Worm (Caenorhabditis elegans) whole organism, L2 larva: ENCODE data around the gene T01G6.1.

Source experiments
- C34F6.9 ChIP-seq: fragments of 150-350 bp; optimal IDR thresholded peaks from 2 replicates; lab custom pipeline; 2014; ENCODE audit warnings: missing biosample characterization, missing genetic modification characterization
- F13H6.1 ChIP-seq: sonication (generic microtip); optimal IDR thresholded peaks from 2 replicates; lab custom pipeline; 2016; ENCODE audit warnings: missing genetic modification characterization, missing compliant biosample characterization
- Y55F3AM.14 ChIP-seq: fragments of 200-800 bp; sonication (Bioruptor generic); optimal IDR thresholded peaks from 2 replicates; lab custom pipeline; 2018; ENCODE audit warnings: mild to moderate bottlenecking, missing genetic modification characterization, missing compliant biosample characterization
- ZK546.5 ChIP-seq: sonication (generic microtip); optimal IDR thresholded peaks from 2 replicates; lab custom pipeline; 2017; ENCODE audit warnings: missing biosample characterization, missing genetic modification characterization
- aly-2 ChIP-seq: fragments of 150-350 bp; optimal IDR thresholded peaks from 2 replicates; lab custom pipeline; 2014; ENCODE audit warnings: missing biosample characterization, missing genetic modification characterization
- ama-1 ChIP-seq: fragments of 150-350 bp; optimal IDR thresholded peaks from 2 replicates; lab custom pipeline; 2018; ENCODE audit warnings: inconsistent platforms
- blmp-1 ChIP-seq: sonication (generic microtip); optimal IDR thresholded peaks from 2 replicates; lab custom pipeline; 2017; ENCODE audit warnings: missing genetic modification characterization, mild to moderate bottlenecking, missing compliant biosample characterization, antibody characterized with exemption, moderate library complexity; ENCODE audit not compliant: insufficient read depth
- crh-2 ChIP-seq: sonication (generic microtip); optimal IDR thresholded peaks from 2 replicates; lab custom pipeline; 2017; ENCODE audit warnings: missing biosample characterization, missing genetic modification characterization
- dmd-4 ChIP-seq: sonication (generic microtip); optimal IDR thresholded peaks from 2 replicates; lab custom pipeline; 2017; ENCODE audit warnings: missing biosample characterization, missing genetic modification characterization
- elt-1 ChIP-seq: fragments of 150-350 bp; optimal IDR thresholded peaks from 2 replicates; lab custom pipeline; 2014; ENCODE audit warnings: missing biosample characterization, missing genetic modification characterization
- fos-1 ChIP-seq: fragments of 150-350 bp; optimal IDR thresholded peaks from 2 replicates; lab custom pipeline; 2014; ENCODE audit warnings: missing biosample characterization, missing genetic modification characterization
- gmeb-1 ChIP-seq: fragments of 150-350 bp; optimal IDR thresholded peaks from 2 replicates; lab custom pipeline; 2014; ENCODE audit warnings: missing biosample characterization, missing genetic modification characterization
- lin-11 ChIP-seq: fragments of 150-350 bp; sonication (generic microtip); optimal IDR thresholded peaks from 2 replicates; lab custom pipeline; 2014; ENCODE audit warnings: missing biosample characterization, missing genetic modification characterization, inconsistent platforms, mixed read lengths
- lin-13 ChIP-seq: fragments of 150-350 bp; optimal IDR thresholded peaks from 2 replicates; lab custom pipeline; 2014; ENCODE audit warnings: missing biosample characterization, missing genetic modification reagents, missing genetic modification characterization
- lin-39 ChIP-seq: fragments of 150-350 bp; optimal IDR thresholded peaks from 2 replicates; lab custom pipeline; 2014; ENCODE audit warnings: missing biosample characterization, missing genetic modification reagents, missing genetic modification characterization
- mab-5 ChIP-seq: fragments of 150-350 bp; optimal IDR thresholded peaks from 2 replicates; lab custom pipeline; 2014; ENCODE audit warnings: missing biosample characterization, missing genetic modification characterization
- mbf-1 ChIP-seq: sonication (generic microtip); optimal IDR thresholded peaks from 2 replicates; lab custom pipeline; 2017; ENCODE audit warnings: missing biosample characterization, missing genetic modification characterization
- nhr-10 ChIP-seq: sonication (generic microtip); optimal IDR thresholded peaks from 2 replicates; lab custom pipeline; 2017; ENCODE audit warnings: missing biosample characterization, missing genetic modification characterization
- nhr-11 ChIP-seq: fragments of 150-350 bp; optimal IDR thresholded peaks from 2 replicates; lab custom pipeline; 2014; ENCODE audit warnings: missing biosample characterization, missing genetic modification characterization
- nhr-12 ChIP-seq: fragments of 150-350 bp; optimal IDR thresholded peaks from 2 replicates; lab custom pipeline; 2014; ENCODE audit warnings: missing biosample characterization, missing genetic modification characterization
- nhr-129 ChIP-seq: fragments of 150-350 bp; optimal IDR thresholded peaks from 2 replicates; lab custom pipeline; 2014; ENCODE audit warnings: missing biosample characterization, missing genetic modification characterization
- nhr-237 ChIP-seq: fragments of 150-350 bp; optimal IDR thresholded peaks from 2 replicates; lab custom pipeline; 2014; ENCODE audit warnings: missing biosample characterization, missing genetic modification characterization
- nhr-25 ChIP-seq: fragments of 150-350 bp; sonication (generic microtip); optimal IDR thresholded peaks from 3 replicates; lab custom pipeline; 2014; ENCODE audit warnings: missing biosample characterization, missing genetic modification characterization
- nhr-6 ChIP-seq: fragments of 150-350 bp; optimal IDR thresholded peaks from 2 replicates; lab custom pipeline; 2014; ENCODE audit warnings: missing biosample characterization, missing genetic modification characterization
- nhr-77 ChIP-seq: fragments of 150-350 bp; optimal IDR thresholded peaks from 2 replicates; lab custom pipeline; 2014; ENCODE audit warnings: missing biosample characterization, missing genetic modification characterization
- peb-1 ChIP-seq: fragments of 150-350 bp; optimal IDR thresholded peaks from 2 replicates; lab custom pipeline; 2014; ENCODE audit warnings: missing biosample characterization, missing genetic modification characterization
- sem-4 ChIP-seq: fragments of 150-350 bp; optimal IDR thresholded peaks from 2 replicates; lab custom pipeline; 2014; ENCODE audit warnings: missing biosample characterization, missing genetic modification reagents, missing genetic modification characterization
- skn-1 ChIP-seq: sonication (generic microtip); optimal IDR thresholded peaks from 2 replicates; lab custom pipeline; 2017; ENCODE audit warnings: missing biosample characterization, missing genetic modification characterization
- sma-3 ChIP-seq: sonication (generic microtip); optimal IDR thresholded peaks from 2 replicates; lab custom pipeline; 2016; ENCODE audit warnings: missing genetic modification reagents, missing genetic modification characterization, missing compliant biosample characterization
- sma-9 ChIP-seq, 2 experiments: fragments of 150-350 bp in 1 of 2; sonication (generic microtip) in 1 of 2; optimal IDR thresholded peaks; 2 replicates each; lab custom pipeline; 2014 to 2016; ENCODE audit warnings: missing genetic modification characterization in 2 of 2, mild to moderate bottlenecking in 1 of 2, missing biosample characterization in 1 of 2, missing compliant biosample characterization in 1 of 2, missing genetic modification reagents in 1 of 2, moderate library complexity in 1 of 2
- snpc-4 ChIP-seq: fragments of 150-350 bp; optimal IDR thresholded peaks from 2 replicates; lab custom pipeline; 2014; ENCODE audit warnings: missing biosample characterization, missing genetic modification characterization
- unc-39 ChIP-seq: fragments of 150-350 bp; optimal IDR thresholded peaks from 2 replicates; lab custom pipeline; 2014; ENCODE audit warnings: missing biosample characterization, missing genetic modification characterization
- unc-55 ChIP-seq: fragments of 150-350 bp; sonication (generic microtip); optimal IDR thresholded peaks from 3 replicates; lab custom pipeline; 2014; ENCODE audit warnings: missing biosample characterization, missing genetic modification reagents, missing genetic modification characterization
- unc-62 ChIP-seq: fragments of 150-350 bp; optimal IDR thresholded peaks from 2 replicates; lab custom pipeline; 2014; ENCODE audit warnings: missing biosample characterization, missing genetic modification reagents, missing genetic modification characterization
- zag-1 ChIP-seq: fragments of 150-350 bp; optimal IDR thresholded peaks from 2 replicates; lab custom pipeline; 2014; ENCODE audit warnings: missing biosample characterization, missing genetic modification characterization
- ztf-11 ChIP-seq: sonication (generic microtip); optimal IDR thresholded peaks from 2 replicates; lab custom pipeline; 2017; ENCODE audit warnings: missing biosample characterization, missing genetic modification characterization
- ztf-4 ChIP-seq: fragments of 150-350 bp; optimal IDR thresholded peaks from 2 replicates; lab custom pipeline; 2014; ENCODE audit warnings: missing biosample characterization, missing genetic modification characterization

The T01G6.1 gene

ce11 chrV:479046-479445, 18.5 kb upstream of the T01G6.1 start:
- no peak for TF ChIP-seq blmp-1 (tag; lab: Kevin White, UChicago)
- TF ChIP-seq unc-39 (tag; lab: Kevin White, UChicago), result no peak
- TF ChIP-seq peb-1 (tag; lab: Kevin White, UChicago), result no peak
- TF ChIP-seq ztf-11 (tag; lab: Kevin White, UChicago), result no peak
- TF ChIP-seq Y55F3AM.14 (GFP tag; lab: Kevin White, UChicago), result no peak
- TF ChIP-seq sma-3 (GFP tag; lab: Kevin White, UChicago), result no peak
- TF ChIP-seq zag-1 (tag; lab: Kevin White, UChicago), result no peak
- TF ChIP-seq mbf-1 (tag; lab: Kevin White, UChicago), result no peak
- no peak for TF ChIP-seq mab-5 (tag; lab: Kevin White, UChicago)
- no peak for TF ChIP-seq unc-55 (GFP tag; lab: Kevin White, UChicago)
- TF ChIP-seq nhr-237 (tag; lab: Kevin White, UChicago), result no peak
- TF ChIP-seq lin-13 (GFP tag; lab: Kevin White, UChicago), result no peak
- no peak for TF ChIP-seq dmd-4
- TF ChIP-seq sem-4 (tag; lab: Kevin White, UChicago), result no peak
- TF ChIP-seq nhr-25 (tag; lab: Kevin White, UChicago), result no peak
- no peak for TF ChIP-seq snpc-4 (tag; lab: Kevin White, UChicago)
- no peak for TF ChIP-seq nhr-10 (tag; lab: Kevin White, UChicago)
- TF ChIP-seq C34F6.9 (tag; lab: Kevin White, UChicago), result no peak

- TF ChIP-seq nhr-11 (tag; lab: Kevin White, UChicago) (no peak), sem-4 (tag; lab: Kevin White, UChicago) (no peak), zag-1 (tag; lab: Kevin White, UChicago) (no peak), ZK546.5 (tag; lab: Kevin White, UChicago) (no peak), sma-9 (GFP tag; optimal IDR thresholded peaks at IDR 0.05; lab: Kevin White, UChicago) (no peak), sma-9 (tag; optimal IDR thresholded peaks at IDR 0.05; lab: Kevin White, UChicago) (no peak), nhr-77 (tag; lab: Kevin White, UChicago) (no peak), ztf-11 (tag; lab: Kevin White, UChicago) (no peak)
These were observed 14.6 kb upstream of the T01G6.1 start for ce11 chrV:482860-483259.

DNA sequence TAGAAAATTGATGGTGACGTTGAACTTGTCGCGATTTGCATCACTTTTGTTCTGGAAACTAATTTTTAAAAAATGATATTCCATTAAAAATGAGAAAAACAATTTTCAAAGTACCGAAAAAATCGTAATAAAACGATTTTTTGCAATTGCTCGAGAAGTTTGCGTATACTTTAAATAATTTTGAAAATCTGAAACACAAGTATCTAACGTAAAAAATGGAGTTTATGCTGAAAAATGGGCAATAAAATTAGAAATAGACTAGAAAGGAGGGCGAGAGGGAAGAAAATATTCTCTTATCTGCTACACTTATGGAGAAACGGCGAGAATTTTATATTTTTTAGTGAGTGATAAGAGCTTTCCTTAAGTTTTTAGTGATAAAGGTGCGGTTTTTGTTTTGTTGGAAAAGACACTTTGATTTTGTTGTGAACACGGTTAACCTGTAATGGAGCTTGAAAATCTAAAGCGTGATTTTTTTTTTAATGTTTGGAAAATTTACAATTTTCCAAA, 14.2 kb upstream of the T01G6.1 start, which contains the start of gene nhr-130:
nhr-130 (minus strand) TSS at position 51 of the 507 bp plus-strand sequence.
- no peak for TF ChIP-seq nhr-10 (tag; lab: Kevin White, UChicago)
- TF ChIP-seq ztf-11 (tag; lab: Kevin White, UChicago), result no peak
- TF ChIP-seq ZK546.5 (tag; lab: Kevin White, UChicago), result no peak
- TF ChIP-seq elt-1 (tag; lab: Kevin White, UChicago), result no peak
- TF ChIP-seq lin-11 (tag; lab: Kevin White, UChicago), result no peak
- TF ChIP-seq sma-9 (GFP tag; optimal IDR thresholded peaks at IDR 0.05; lab: Kevin White, UChicago), result peak; percentile 35
- TF ChIP-seq sma-9 (tag; optimal IDR thresholded peaks at IDR 0.05; lab: Kevin White, UChicago), result no peak
- TF ChIP-seq gmeb-1, result peak; percentile 23
- TF ChIP-seq nhr-77 (tag; lab: Kevin White, UChicago), result no peak
- peak; percentile 62 for TF ChIP-seq fos-1 (tag; lab: Kevin White, UChicago)

- TF ChIP-seq unc-62, result no peak
- peak; percentile 29 for TF ChIP-seq sma-3 (GFP tag; lab: Kevin White, UChicago)
- TF ChIP-seq sma-9 (GFP tag; optimal IDR thresholded peaks at IDR 0.05; lab: Kevin White, UChicago), result peak; percentile 60
- no peak for TF ChIP-seq sma-9 (tag; optimal IDR thresholded peaks at IDR 0.05; lab: Kevin White, UChicago)
- peak; percentile 20 for TF ChIP-seq F13H6.1 (tag; lab: Kevin White, UChicago)
These were observed 13.1 kb upstream of the T01G6.1 start, which contains the start of gene nhr-212 for ce11 chrV:484285-484890. TSS of gene nhr-212 (plus strand) at chrV:484857.

- TF ChIP-seq nhr-237 (tag; lab: Kevin White, UChicago) (no peak), nhr-12 (tag; lab: Kevin White, UChicago) (no peak), nhr-6 (tag; lab: Kevin White, UChicago) (no peak), nhr-10 (tag; lab: Kevin White, UChicago) (no peak), crh-2 (no peak), sma-9 (GFP tag; optimal IDR thresholded peaks at IDR 0.05; lab: Kevin White, UChicago) (no peak), sma-9 (tag; optimal IDR thresholded peaks at IDR 0.05; lab: Kevin White, UChicago) (no peak), gmeb-1 (no peak), lin-11 (tag; lab: Kevin White, UChicago) (no peak), ama-1 (no peak), C34F6.9 (tag; lab: Kevin White, UChicago) (no peak), nhr-129 (tag; lab: Kevin White, UChicago) (no peak), ztf-4 (tag; lab: Kevin White, UChicago) (no peak), lin-13 (GFP tag; lab: Kevin White, UChicago) (no peak), skn-1 (tag; lab: Kevin White, UChicago) (no peak), peb-1 (tag; lab: Kevin White, UChicago) (no peak), blmp-1 (tag; lab: Kevin White, UChicago) (no peak), nhr-25 (tag; lab: Kevin White, UChicago) (no peak), mbf-1 (tag; lab: Kevin White, UChicago) (no peak), lin-39 (tag; lab: Kevin White, UChicago) (no peak), aly-2 (tag; lab: Kevin White, UChicago) (no peak)
- TF ChIP-seq, all 48 proteins: peak for 0
These were observed 10.8 kb upstream of the T01G6.1 start, which contains the start of gene nhr-211 for ce11 chrV:486684-487083. TSS of gene nhr-211 (plus strand) at chrV:486984.
